Worm (Caenorhabditis elegans): ENCODE data around the gene xbx-6.

ce11 chrV:9661514-9661913 is 41.3 kb upstream of the xbx-6 start, which contains the start of gene pitr-4:
- TF ChIP-seq unc-62 (GFP tag; optimal IDR thresholded peaks at IDR 0.05) (no peak), nhr-11 (tag; optimal IDR thresholded peaks at IDR 0.05) (no peak), ama-1 (optimal IDR thresholded peaks at IDR 0.05) (no peak), elt-1 (tag; optimal IDR thresholded peaks at IDR 0.05) (no peak), sem-4 (tag; optimal IDR thresholded peaks at IDR 0.05) (no peak), lsy-2 (tag; optimal IDR thresholded peaks at IDR 0.05) (no peak), ztf-11 (tag; optimal IDR thresholded peaks at IDR 0.05) (no peak), blmp-1 (tag; optimal IDR thresholded peaks at IDR 0.05; ENCODE audit: insufficient read depth) (no peak)
